Worm (Caenorhabditis elegans) whole organism, late embryonic: ENCODE measurements around the gene vglu-2.

Experiments used
- K02D7.2 ChIP-seq: sonication (generic microtip); optimal IDR thresholded peaks from 2 replicates; lab custom pipeline; 2017; ENCODE audit warnings: mild to moderate bottlenecking, missing genetic modification characterization, missing compliant biosample characterization
- ama-1 ChIP-seq: fragments of 150-350 bp; optimal IDR thresholded peaks from 2 replicates; lab custom pipeline; 2014
- ceh-14 ChIP-seq: sonication (generic microtip); optimal IDR thresholded peaks from 2 replicates; lab custom pipeline; 2016; ENCODE audit warnings: missing genotype, missing genetic modification characterization, missing compliant biosample characterization
- ceh-2 ChIP-seq: sonication (generic microtip); optimal IDR thresholded peaks from 2 replicates; lab custom pipeline; 2016; ENCODE audit warnings: missing genotype, missing genetic modification characterization, missing compliant biosample characterization
- ceh-9 ChIP-seq: sonication (generic microtip); optimal IDR thresholded peaks from 2 replicates; lab custom pipeline; 2016; ENCODE audit warnings: mild to moderate bottlenecking, missing genetic modification characterization, inconsistent platforms, missing compliant biosample characterization
- che-1 ChIP-seq: sonication (generic microtip); optimal IDR thresholded peaks from 2 replicates; lab custom pipeline; 2016; ENCODE audit warnings: mild to moderate bottlenecking, missing genetic modification characterization, missing compliant biosample characterization
- dve-1 ChIP-seq: sonication (generic microtip); optimal IDR thresholded peaks from 2 replicates; lab custom pipeline; 2017; ENCODE audit warnings: antibody characterized with exemption, mild to moderate bottlenecking, missing genetic modification characterization, missing compliant biosample characterization
- fkh-10 ChIP-seq: fragments of 150-350 bp; optimal IDR thresholded peaks from 2 replicates; lab custom pipeline; 2014; ENCODE audit warnings: missing biosample characterization, missing genetic modification reagents, missing genetic modification characterization
- lin-11 ChIP-seq: fragments of 200-800 bp; sonication (Bioruptor generic); optimal IDR thresholded peaks from 2 replicates; lab custom pipeline; 2018; ENCODE audit warnings: mild to moderate bottlenecking, missing genetic modification characterization, missing compliant biosample characterization
- pax-1 ChIP-seq: fragments of 150-350 bp; optimal IDR thresholded peaks from 2 replicates; lab custom pipeline; 2014; ENCODE audit warnings: missing biosample characterization, missing genetic modification characterization
- pha-4 ChIP-seq: fragments of 150-350 bp; optimal IDR thresholded peaks from 2 replicates; lab custom pipeline; 2018; ENCODE audit warnings: missing biosample characterization, missing genetic modification reagents, missing genetic modification characterization
- ref-2 ChIP-seq: sonication (generic microtip); optimal IDR thresholded peaks from 2 replicates; lab custom pipeline; 2016; ENCODE audit warnings: missing genetic modification characterization, missing compliant biosample characterization
- zip-5 ChIP-seq: sonication (generic microtip); optimal IDR thresholded peaks from 2 replicates; lab custom pipeline; 2016; ENCODE audit warnings: missing genetic modification characterization, missing compliant biosample characterization

DNA sequence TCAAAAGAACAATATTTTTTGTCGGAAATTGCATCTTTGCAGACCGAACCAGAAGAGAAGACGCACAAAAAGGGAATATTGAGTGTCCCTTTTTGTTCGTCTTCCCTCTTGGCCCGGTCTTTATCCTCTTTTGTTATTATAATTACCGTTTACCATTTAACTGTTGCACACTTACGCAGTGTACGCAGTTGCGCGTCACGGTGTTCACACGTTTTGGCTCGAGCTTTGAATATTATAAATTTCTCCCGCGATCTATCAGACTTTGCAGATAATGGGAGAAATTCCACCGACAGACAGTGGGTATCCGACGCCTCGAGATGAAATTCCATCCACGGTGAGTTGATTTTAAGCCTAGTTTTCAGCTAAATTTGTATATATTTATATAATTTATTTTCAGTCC lies 25.9 kb downstream of the vglu-2 start, which contains the start of gene sas-7:
- TF ChIP-seq ref-2 (tag; lab: Kevin White, UChicago) = no peak
- no peak for TF ChIP-seq dve-1 (tag; lab: Kevin White, UChicago)
- TF ChIP-seq ceh-9 = no peak
- no peak for TF ChIP-seq ceh-2 (tag; lab: Kevin White, UChicago)
- no peak for TF ChIP-seq pha-4 (tag; lab: Kevin White, UChicago)
- TF ChIP-seq zip-5 = no peak
- no peak for TF ChIP-seq lin-11 (tag; lab: Kevin White, UChicago)
- TF ChIP-seq ama-1 (lab: Kevin White, UChicago) = no peak
- TF ChIP-seq ceh-14 (tag; lab: Kevin White, UChicago) = no peak
- TF ChIP-seq pax-1 = no peak
- TF ChIP-seq che-1 (tag; lab: Kevin White, UChicago) = no peak
- no peak for TF ChIP-seq fkh-10
- TF ChIP-seq K02D7.2 (tag; lab: Kevin White, UChicago) = no peak
